Worm (Caenorhabditis elegans) whole organism, L4/young adult: ENCODE data around the gene mfn-1.

Source experiments
- W03F9.2 ChIP-seq: fragments of 150-350 bp; optimal IDR thresholded peaks from 2 replicates; lab custom pipeline; 2014; ENCODE audit warnings: missing biosample characterization, missing genetic modification characterization
- dao-5 ChIP-seq: sonication (generic microtip); optimal IDR thresholded peaks from 2 replicates; lab custom pipeline; 2016; ENCODE audit warnings: missing genotype, missing genetic modification characterization, moderate library complexity, missing compliant biosample characterization
- him-1 ChIP-seq: sonication (generic microtip); optimal IDR thresholded peaks from 2 replicates; lab custom pipeline; 2016; ENCODE audit warnings: missing genotype, missing genetic modification reagents, missing genetic modification characterization, missing compliant biosample characterization

mfn-1 gene

DNA sequence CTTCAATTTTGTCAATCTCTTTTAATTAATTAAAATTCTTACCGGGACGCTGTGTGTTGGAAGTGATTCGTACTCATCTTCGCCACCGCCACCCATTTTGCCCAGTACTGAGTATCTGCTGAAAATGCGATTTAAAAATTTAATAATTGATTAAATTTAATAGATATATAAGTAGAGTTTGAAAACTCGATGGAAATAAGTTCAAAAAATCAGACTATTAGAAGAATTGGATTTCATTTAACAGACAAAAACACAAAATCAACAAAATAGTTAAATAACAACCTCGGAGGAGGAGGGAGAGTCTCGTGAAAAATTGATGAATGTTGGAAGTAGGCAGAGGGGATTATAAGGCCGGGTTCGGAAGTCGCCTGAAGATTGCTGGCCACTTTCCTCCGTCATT lies at the start of gene mfn-1:
Gene mfn-1, minus strand, starts transcription at position 101 of the 400 bp plus-strand sequence.
- TF ChIP-seq him-1 (tag; lab: Kevin White, UChicago) (no peak), W03F9.2 (no peak), dao-5 (tag; lab: Kevin White, UChicago) (no peak)

DNA sequence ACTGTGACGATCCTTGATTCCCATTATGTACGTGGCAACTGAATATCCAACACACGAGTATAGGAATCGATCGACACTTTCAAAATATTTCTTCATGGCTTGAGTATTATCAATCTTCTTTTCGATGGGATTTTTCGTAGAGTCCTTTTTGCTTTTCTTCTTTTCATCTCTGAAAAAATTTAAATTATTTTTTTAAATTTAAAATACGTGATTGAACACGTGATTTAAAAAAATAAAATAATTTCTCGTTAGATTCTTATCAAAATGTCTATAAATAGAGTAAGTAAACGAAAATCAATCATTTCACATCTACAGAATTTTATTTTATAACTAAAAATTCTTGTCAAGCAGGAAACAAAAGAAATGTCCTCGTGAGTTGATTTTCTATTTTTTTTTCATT lies 49.5 kb upstream of the mfn-1 start, which contains the start of gene Y62F5A.10:
Gene Y62F5A.10, plus strand, starts transcription at position 301 of the 400 bp plus-strand sequence.
- TF ChIP-seq him-1 (tag; lab: Kevin White, UChicago): no peak
- no peak for TF ChIP-seq dao-5 (tag; lab: Kevin White, UChicago)
- TF ChIP-seq W03F9.2: no peak

DNA sequence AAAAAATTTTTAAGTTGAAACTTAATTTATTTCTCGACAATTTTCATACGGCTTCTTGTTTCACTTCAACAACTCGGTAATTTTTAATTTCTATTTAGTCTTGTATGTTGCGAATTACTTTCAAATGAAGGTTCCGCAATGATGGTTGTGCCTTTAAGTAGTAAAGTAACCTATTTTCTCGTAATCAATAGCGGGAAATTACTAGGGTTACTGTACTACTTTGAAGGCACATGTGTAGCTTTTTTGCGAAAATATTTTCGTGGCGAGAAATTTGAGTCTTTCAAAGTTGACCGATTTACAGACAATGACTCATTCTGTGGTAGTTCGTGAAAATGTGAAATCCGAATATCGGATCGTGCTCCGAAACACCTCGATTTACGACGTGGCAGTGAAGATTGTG lies 46.4 kb upstream of the mfn-1 start, which contains the start of gene B0334.10:
Gene B0334.10, plus strand, starts transcription at position 301 of the 400 bp plus-strand sequence.
- TF ChIP-seq him-1 (tag; lab: Kevin White, UChicago): no peak
- TF ChIP-seq W03F9.2: no peak
- TF ChIP-seq dao-5 (tag; lab: Kevin White, UChicago): no peak

ce11 chrII:11514775-11515174 lies 43.0 kb upstream of the mfn-1 start, which contains the start of gene srh-44:
Gene srh-44 (plus strand): TSS chrII:11515075.
- TF ChIP-seq W03F9.2 (no peak), him-1 (tag; lab: Kevin White, UChicago) (no peak), dao-5 (tag; lab: Kevin White, UChicago) (no peak)

- TF ChIP-seq W03F9.2: no peak
- TF ChIP-seq him-1 (tag; lab: Kevin White, UChicago): no peak
- TF ChIP-seq dao-5 (tag; lab: Kevin White, UChicago): no peak
These were observed 41.1 kb upstream of the mfn-1 start for ce11 chrII:11512921-11513320.

DNA sequence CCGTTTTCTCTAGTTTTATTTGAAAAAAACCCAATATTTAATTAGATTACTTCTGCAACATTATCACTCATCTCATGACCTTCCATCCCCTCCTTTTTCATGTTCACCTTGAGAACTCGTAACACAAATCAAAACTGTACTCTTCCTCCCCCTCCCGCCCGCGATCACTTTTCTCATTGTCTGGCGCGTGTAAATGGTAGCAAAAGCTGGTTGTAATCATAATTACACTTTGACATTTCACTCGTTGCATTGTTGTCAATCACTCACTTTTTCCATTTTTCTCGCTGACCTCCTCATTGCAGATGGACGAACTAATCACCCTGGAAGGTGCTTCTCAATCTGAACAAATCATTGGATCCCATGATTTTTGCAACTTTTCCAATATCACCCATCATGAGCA lies 38.6 kb upstream of the mfn-1 start, which contains the start of gene npr-41:
Gene npr-41, plus strand, starts transcription at position 301 of the 400 bp plus-strand sequence.
- TF ChIP-seq W03F9.2: no peak
- TF ChIP-seq him-1 (tag; lab: Kevin White, UChicago): no peak
- TF ChIP-seq dao-5 (tag; lab: Kevin White, UChicago): no peak

DNA sequence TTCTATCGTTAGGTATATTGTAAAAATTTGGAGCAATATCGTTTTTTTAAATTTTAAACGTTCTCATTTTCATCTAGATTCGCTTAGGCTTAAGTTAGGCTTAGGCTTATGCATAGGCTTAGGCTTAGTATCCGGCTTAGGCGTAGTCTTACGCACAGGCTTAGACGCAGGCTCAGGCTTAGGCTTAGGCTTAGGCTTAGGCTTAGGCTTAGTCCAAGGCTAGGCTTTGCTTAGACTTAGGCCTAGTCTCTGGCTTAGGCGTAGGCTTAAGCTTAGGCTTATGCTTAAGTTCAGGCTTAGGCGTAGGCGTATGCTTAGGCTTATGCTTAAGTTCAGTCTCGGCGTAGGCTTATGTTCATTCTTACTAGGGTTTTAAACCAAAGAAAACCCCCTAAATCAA lies 31.9 kb upstream of the mfn-1 start:
- TF ChIP-seq dao-5 (tag; lab: Kevin White, UChicago): no peak
- no peak for TF ChIP-seq him-1 (tag; lab: Kevin White, UChicago)
- TF ChIP-seq W03F9.2: no peak

DNA sequence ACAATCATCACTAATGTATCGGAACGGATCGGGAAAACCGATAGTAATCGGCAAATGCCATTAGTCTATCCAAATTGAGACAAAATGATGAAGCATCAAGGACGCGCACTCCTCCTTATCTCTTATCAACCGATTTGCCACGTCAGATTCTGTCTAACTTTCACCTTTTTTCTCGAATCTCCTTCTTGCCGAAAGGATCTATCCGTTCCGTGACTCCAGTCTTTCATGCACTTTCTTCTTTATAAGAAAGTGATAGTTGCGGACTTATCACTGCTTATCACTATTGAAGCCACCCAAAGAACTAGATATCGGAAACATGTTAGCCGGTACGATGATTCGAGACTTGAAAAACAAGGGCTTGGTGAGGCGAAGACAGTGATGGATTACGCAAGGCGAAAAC lies 30.1 kb upstream of the mfn-1 start:
- TF ChIP-seq him-1 (tag; lab: Kevin White, UChicago): no peak
- TF ChIP-seq W03F9.2: no peak
- TF ChIP-seq dao-5 (tag; lab: Kevin White, UChicago): no peak

DNA sequence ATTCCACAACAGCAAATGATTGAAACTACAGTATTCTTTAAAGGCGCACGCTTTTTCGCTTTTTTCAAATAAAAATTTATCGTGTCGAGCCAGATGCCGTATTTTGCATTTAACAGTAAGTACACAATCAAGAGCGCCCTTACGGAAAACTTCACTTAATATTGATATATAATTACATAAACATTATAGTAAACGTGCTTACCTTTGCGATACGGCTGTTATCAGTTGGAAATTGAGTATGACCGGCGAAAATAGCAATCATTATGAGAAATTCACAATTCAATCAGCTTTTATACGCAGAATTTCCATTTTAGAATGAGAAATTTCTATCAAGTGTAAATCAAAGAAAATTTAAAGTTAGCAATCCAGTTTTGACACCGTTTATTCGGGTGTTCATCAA lies 28.4 kb upstream of the mfn-1 start, which contains the start of gene B0334.20:
Gene B0334.20, minus strand, starts transcription at position 262 of the 400 bp plus-strand sequence.
- TF ChIP-seq W03F9.2 (no peak), dao-5 (tag; lab: Kevin White, UChicago) (no peak), him-1 (tag; lab: Kevin White, UChicago) (no peak)

DNA sequence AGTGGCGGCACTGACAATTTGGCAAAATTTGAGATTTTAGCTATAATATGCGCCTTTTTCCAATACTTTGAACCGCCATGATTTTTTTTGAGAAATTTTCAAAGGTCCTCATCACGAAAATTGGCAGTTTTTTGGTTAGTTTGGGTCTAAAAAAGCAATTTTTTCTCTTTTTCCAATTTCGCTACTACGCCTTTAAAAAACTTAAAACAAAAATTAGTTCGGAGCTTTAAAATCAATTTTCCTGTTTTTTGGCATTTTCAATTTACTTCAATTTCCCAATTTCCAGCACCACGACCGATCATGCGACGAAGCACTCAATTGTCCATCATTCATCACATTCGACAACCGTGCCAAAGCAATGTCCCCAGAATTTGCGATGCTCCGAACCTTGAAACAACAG lies 25.5 kb upstream of the mfn-1 start, which contains the start of gene B0334.5:
Gene B0334.5, plus strand, starts transcription at position 301 of the 400 bp plus-strand sequence.
- TF ChIP-seq dao-5 (tag; lab: Kevin White, UChicago): no peak
- TF ChIP-seq W03F9.2: no peak
- TF ChIP-seq him-1 (tag; lab: Kevin White, UChicago): no peak

ce11 chrII:11496767-11497166 lies 25.0 kb upstream of the mfn-1 start, which contains the start of gene emc-5:
Gene emc-5 (plus strand): TSS chrII:11496780.
- no peak for TF ChIP-seq dao-5 (tag; lab: Kevin White, UChicago)
- no peak for TF ChIP-seq him-1 (tag; lab: Kevin White, UChicago)
- TF ChIP-seq W03F9.2: no peak

DNA sequence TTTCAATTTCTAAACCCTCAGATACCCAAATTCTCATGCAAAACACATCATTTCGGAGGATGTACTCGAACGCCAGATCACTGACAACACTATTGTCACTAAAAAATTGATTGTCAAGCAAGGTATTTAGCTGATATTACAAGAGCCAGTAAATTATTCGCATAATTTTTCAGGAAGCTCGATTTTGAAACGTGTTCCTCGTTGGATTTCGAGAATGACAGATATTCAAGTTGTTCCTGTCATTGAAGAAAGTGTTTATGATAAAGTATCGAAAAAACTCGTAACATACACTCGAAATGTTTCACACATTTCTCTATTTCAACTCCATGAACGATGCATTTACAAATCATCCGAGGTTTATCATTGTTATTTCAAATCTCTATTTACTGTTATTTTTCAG lies 24.0 kb upstream of the mfn-1 start:
- TF ChIP-seq dao-5 (tag; lab: Kevin White, UChicago) (no peak), W03F9.2 (no peak), him-1 (tag; lab: Kevin White, UChicago) (no peak)

ce11 chrII:11495307-11495706 lies 23.5 kb upstream of the mfn-1 start, which contains the start of the genes ooc-3 and B0334.4:
Gene ooc-3 (minus strand): TSS chrII:11495321.
Gene B0334.4 (plus strand): TSS chrII:11495692.
- no peak for TF ChIP-seq W03F9.2
- TF ChIP-seq him-1 (tag; lab: Kevin White, UChicago): no peak
- TF ChIP-seq dao-5 (tag; lab: Kevin White, UChicago): no peak

DNA sequence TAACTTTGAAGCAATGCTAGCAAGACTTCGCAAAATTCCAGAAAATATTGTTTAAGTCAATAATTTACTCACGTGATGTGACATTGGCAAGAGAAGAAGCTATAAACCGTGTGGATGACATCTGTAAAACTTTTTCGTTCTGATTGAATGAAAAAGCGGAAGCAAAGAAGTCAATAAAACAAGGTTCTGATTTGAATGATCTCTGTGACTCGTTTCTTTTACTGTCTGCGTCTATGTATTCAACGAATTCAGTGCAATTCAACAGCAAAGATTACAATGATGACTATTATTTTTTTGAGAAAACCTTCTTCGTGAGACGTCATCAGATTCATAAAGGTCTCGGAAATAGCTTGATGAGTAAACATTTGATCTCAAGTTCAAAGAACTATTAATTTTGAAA lies 21.0 kb upstream of the mfn-1 start, which contains the start of gene hacl-1:
Gene hacl-1, minus strand, starts transcription at position 121 of the 400 bp plus-strand sequence.
- TF ChIP-seq him-1 (tag; lab: Kevin White, UChicago) (no peak), dao-5 (tag; lab: Kevin White, UChicago) (no peak), W03F9.2 (no peak)

ce11 chrII:11487999-11488398 lies 16.2 kb upstream of the mfn-1 start, which contains the start of gene B0334.13:
Gene B0334.13 (plus strand): TSS chrII:11488299.
- no peak for TF ChIP-seq W03F9.2
